Worm (Caenorhabditis elegans) whole organism, L4 larva: ENCODE results near the gene 2L52.1.

Source experiments
- ZK546.5 ChIP-seq, 2 experiments: sonication (generic microtip); optimal IDR thresholded peaks; 2 replicates each; lab custom pipeline; 2017; ENCODE audit warnings: missing biosample characterization in 2 of 2, missing genetic modification characterization in 2 of 2
- ceh-44 ChIP-seq: fragments of 200-800 bp; sonication (Bioruptor generic); IDR thresholded peaks from 2 replicates; pipeline ENCODE4 v1.3.6; 2022; ENCODE audit warnings: missing genetic modification reagents, missing genetic modification characterization, missing compliant biosample characterization
- ceh-62 ChIP-seq: sonication (generic microtip); optimal IDR thresholded peaks from 2 replicates; lab custom pipeline; 2017; ENCODE audit warnings: missing biosample characterization, missing genetic modification characterization
- ces-1 ChIP-seq: fragments of 150-350 bp; sonication (generic microtip); optimal IDR thresholded peaks from 4 replicates; lab custom pipeline; 2014; ENCODE audit warnings: missing biosample characterization, missing genetic modification reagents, missing genetic modification characterization
- dmd-8 ChIP-seq: fragments of 200-800 bp; sonication (Bioruptor generic); IDR thresholded peaks from 2 replicates; pipeline ENCODE4 v1.3.6; 2022; ENCODE audit warnings: missing genetic modification characterization, missing compliant biosample characterization
- dpl-1 ChIP-seq: fragments of 150-350 bp; optimal IDR thresholded peaks from 2 replicates; lab custom pipeline; 2014; ENCODE audit warnings: missing biosample characterization, missing genetic modification reagents, missing genetic modification characterization
- egl-43 ChIP-seq: fragments of 200-800 bp; sonication (Bioruptor generic); IDR thresholded peaks from 2 replicates; pipeline ENCODE4 v1.3.6; 2022; ENCODE audit warnings: missing genetic modification reagents, missing genetic modification characterization, missing compliant biosample characterization
- lir-3 ChIP-seq: sonication (generic microtip); optimal IDR thresholded peaks from 2 replicates; lab custom pipeline; 2016; ENCODE audit warnings: mild to moderate bottlenecking, missing genetic modification characterization, missing compliant biosample characterization
- nhr-11 ChIP-seq: fragments of 150-350 bp; optimal IDR thresholded peaks from 2 replicates; lab custom pipeline; 2014; ENCODE audit warnings: missing biosample characterization, missing genetic modification characterization
- nhr-237 ChIP-seq: sonication (generic microtip); optimal IDR thresholded peaks from 2 replicates; lab custom pipeline; 2017; ENCODE audit warnings: missing biosample characterization, missing genetic modification characterization
- nhr-6 ChIP-seq: fragments of 150-350 bp; optimal IDR thresholded peaks from 2 replicates; lab custom pipeline; 2014; ENCODE audit warnings: missing biosample characterization, missing genetic modification characterization
- snpc-4 ChIP-seq: fragments of 150-350 bp; optimal IDR thresholded peaks from 2 replicates; lab custom pipeline; 2014; ENCODE audit warnings: missing biosample characterization, missing genetic modification characterization

ce11 chrII:8212-8611 lies 6.6 kb downstream of the 2L52.1 start:
- no peak for TF ChIP-seq lir-3 (tag; lab: Kevin White, UChicago)
- TF ChIP-seq ZK546.5 (tag; optimal IDR thresholded peaks at IDR 0.05; lab: Kevin White, UChicago), result no peak
- TF ChIP-seq nhr-237 (tag; lab: Kevin White, UChicago), result no peak
- TF ChIP-seq ceh-62 (tag; lab: Kevin White, UChicago), result no peak
- no peak for TF ChIP-seq ces-1
- TF ChIP-seq nhr-11 (tag; lab: Kevin White, UChicago), result no peak
- no peak for TF ChIP-seq nhr-6
- TF ChIP-seq ceh-44 (GFP tag; lab: Robert Waterston, UW), result no peak
- TF ChIP-seq egl-43, result no peak
- no peak for TF ChIP-seq dpl-1 (GFP tag; lab: Kevin White, UChicago)
- TF ChIP-seq dmd-8 (GFP tag; lab: Robert Waterston, UW), result no peak
- no peak for TF ChIP-seq snpc-4 (tag; lab: Kevin White, UChicago)
